Worm (Caenorhabditis elegans) whole organism, late embryonic: Measurements from ENCODE around the gene tra-2.

Experiments used
- C08G9.2 ChIP-seq: sonication (generic microtip); optimal IDR thresholded peaks from 2 replicates; lab custom pipeline; 2016; ENCODE audit warnings: mild to moderate bottlenecking, missing genetic modification characterization, moderate library complexity, missing compliant biosample characterization
- C38D4.7 ChIP-seq: fragments of 200-800 bp; sonication (Bioruptor generic); optimal IDR thresholded peaks from 2 replicates; lab custom pipeline; 2018; ENCODE audit warnings: mild to moderate bottlenecking, missing genetic modification characterization, moderate library complexity, missing compliant biosample characterization
- T23F11.4 ChIP-seq: fragments of 200-800 bp; sonication (Bioruptor generic); optimal IDR thresholded peaks from 2 replicates; lab custom pipeline; 2018; ENCODE audit warnings: mild to moderate bottlenecking, missing genetic modification characterization, missing compliant biosample characterization
- Y22D7AL.16 ChIP-seq: sonication (generic microtip); optimal IDR thresholded peaks from 2 replicates; lab custom pipeline; 2016; ENCODE audit warnings: missing genetic modification characterization, missing compliant biosample characterization
- ahr-1 ChIP-seq: sonication (generic microtip); optimal IDR thresholded peaks from 2 replicates; lab custom pipeline; 2016; ENCODE audit warnings: missing genetic modification characterization, missing compliant biosample characterization
- ama-1 ChIP-seq: fragments of 150-350 bp; optimal IDR thresholded peaks from 2 replicates; lab custom pipeline; 2014
- ceh-19 ChIP-seq: fragments of 200-800 bp; sonication (Bioruptor generic); optimal IDR thresholded peaks from 2 replicates; lab custom pipeline; 2018; ENCODE audit warnings: mild to moderate bottlenecking, missing genetic modification characterization, missing compliant biosample characterization
- ceh-2 ChIP-seq: sonication (generic microtip); optimal IDR thresholded peaks from 2 replicates; lab custom pipeline; 2016; ENCODE audit warnings: missing genotype, missing genetic modification characterization, missing compliant biosample characterization
- ceh-22 ChIP-seq: sonication (generic microtip); optimal IDR thresholded peaks from 2 replicates; lab custom pipeline; 2017; ENCODE audit warnings: missing biosample characterization, missing genetic modification characterization
- ceh-24 ChIP-seq: sonication (generic microtip); optimal IDR thresholded peaks from 2 replicates; lab custom pipeline; 2016; ENCODE audit warnings: mild to moderate bottlenecking, missing genetic modification characterization, missing compliant biosample characterization
- ceh-30 ChIP-seq: fragments of 150-350 bp; optimal IDR thresholded peaks from 2 replicates; lab custom pipeline; 2014; ENCODE audit warnings: missing biosample characterization, missing genetic modification characterization
- ceh-31 ChIP-seq: sonication (generic microtip); optimal IDR thresholded peaks from 2 replicates; lab custom pipeline; 2016; ENCODE audit warnings: missing genetic modification characterization, missing compliant biosample characterization
- ceh-34 ChIP-seq: sonication (generic microtip); optimal IDR thresholded peaks from 2 replicates; lab custom pipeline; 2016; ENCODE audit warnings: mild to moderate bottlenecking, missing genetic modification characterization, missing compliant biosample characterization
- ceh-48 ChIP-seq: sonication (generic microtip); optimal IDR thresholded peaks from 2 replicates; lab custom pipeline; 2016; ENCODE audit warnings: missing genetic modification characterization, inconsistent platforms, missing compliant biosample characterization
- ceh-6 ChIP-seq: fragments of 200-800 bp; sonication (Bioruptor generic); optimal IDR thresholded peaks from 2 replicates; lab custom pipeline; 2018; ENCODE audit warnings: mild to moderate bottlenecking, missing genetic modification characterization, missing compliant biosample characterization
- ceh-9 ChIP-seq: sonication (generic microtip); optimal IDR thresholded peaks from 2 replicates; lab custom pipeline; 2016; ENCODE audit warnings: mild to moderate bottlenecking, missing genetic modification characterization, inconsistent platforms, missing compliant biosample characterization
- che-1 ChIP-seq: sonication (generic microtip); optimal IDR thresholded peaks from 2 replicates; lab custom pipeline; 2016; ENCODE audit warnings: mild to moderate bottlenecking, missing genetic modification characterization, missing compliant biosample characterization
- dmd-4 ChIP-seq: sonication (generic microtip); optimal IDR thresholded peaks from 2 replicates; lab custom pipeline; 2016; ENCODE audit warnings: borderline replicate concordance, missing genetic modification characterization, missing compliant biosample characterization
- elt-2 ChIP-seq: sonication (generic microtip); optimal IDR thresholded peaks from 2 replicates; lab custom pipeline; 2016; ENCODE audit warnings: missing genetic modification reagents, missing genetic modification characterization, missing compliant biosample characterization
- elt-4 ChIP-seq: sonication (generic microtip); optimal IDR thresholded peaks from 2 replicates; lab custom pipeline; 2016; ENCODE audit warnings: missing genetic modification characterization, missing compliant biosample characterization
- eyg-1 ChIP-seq: sonication (generic microtip); optimal IDR thresholded peaks from 2 replicates; lab custom pipeline; 2016; ENCODE audit warnings: missing genotype, missing genetic modification characterization, missing compliant biosample characterization
- fkh-6 ChIP-seq: sonication (generic microtip); optimal IDR thresholded peaks from 2 replicates; lab custom pipeline; 2016; ENCODE audit warnings: missing genetic modification characterization, missing compliant biosample characterization
- gmeb-2 ChIP-seq: sonication (generic microtip); optimal IDR thresholded peaks from 2 replicates; lab custom pipeline; 2016; ENCODE audit warnings: missing genetic modification characterization, inconsistent platforms, missing compliant biosample characterization
- hlh-30 ChIP-seq: sonication (generic microtip); optimal IDR thresholded peaks from 2 replicates; lab custom pipeline; 2017; ENCODE audit warnings: antibody characterized with exemption, missing genetic modification characterization, missing compliant biosample characterization; ENCODE audit not compliant: insufficient read depth
- hlh-6 ChIP-seq: sonication (generic microtip); optimal IDR thresholded peaks from 2 replicates; lab custom pipeline; 2016; ENCODE audit warnings: missing genotype, missing genetic modification characterization, missing compliant biosample characterization
- hlh-8 ChIP-seq: sonication (generic microtip); optimal IDR thresholded peaks from 2 replicates; lab custom pipeline; 2016; ENCODE audit warnings: missing genotype, missing genetic modification characterization, missing compliant biosample characterization
- lin-11 ChIP-seq: fragments of 200-800 bp; sonication (Bioruptor generic); optimal IDR thresholded peaks from 2 replicates; lab custom pipeline; 2018; ENCODE audit warnings: mild to moderate bottlenecking, missing genetic modification characterization, missing compliant biosample characterization
- madf-2 ChIP-seq: sonication (generic microtip); optimal IDR thresholded peaks from 2 replicates; lab custom pipeline; 2017; ENCODE audit warnings: missing genetic modification characterization, missing compliant biosample characterization
- mec-3 ChIP-seq: sonication (generic microtip); optimal IDR thresholded peaks from 2 replicates; lab custom pipeline; 2016; ENCODE audit warnings: borderline replicate concordance, missing genetic modification characterization, missing compliant biosample characterization
- nfya-1 ChIP-seq: sonication (generic microtip); optimal IDR thresholded peaks from 2 replicates; lab custom pipeline; 2017; ENCODE audit warnings: missing genetic modification characterization, mild to moderate bottlenecking, missing compliant biosample characterization, antibody characterized with exemption, moderate library complexity
- nhr-11 ChIP-seq: fragments of 150-350 bp; optimal IDR thresholded peaks from 2 replicates; lab custom pipeline; 2014; ENCODE audit warnings: missing biosample characterization, missing genetic modification characterization
- nhr-232 ChIP-seq: sonication (generic microtip); optimal IDR thresholded peaks from 2 replicates; lab custom pipeline; 2016; ENCODE audit warnings: missing genetic modification characterization, missing compliant biosample characterization
- pat-9 ChIP-seq: fragments of 200-800 bp; sonication (Bioruptor generic); optimal IDR thresholded peaks from 2 replicates; lab custom pipeline; 2018; ENCODE audit warnings: mild to moderate bottlenecking, missing genetic modification characterization, moderate library complexity, missing compliant biosample characterization
- pqm-1 ChIP-seq: sonication (generic microtip); optimal IDR thresholded peaks from 2 replicates; lab custom pipeline; 2016; ENCODE audit warnings: missing genetic modification characterization, missing compliant biosample characterization
- ref-2 ChIP-seq: sonication (generic microtip); optimal IDR thresholded peaks from 2 replicates; lab custom pipeline; 2016; ENCODE audit warnings: missing genetic modification characterization, missing compliant biosample characterization
- rnt-1 ChIP-seq: sonication (generic microtip); optimal IDR thresholded peaks from 2 replicates; lab custom pipeline; 2016; ENCODE audit warnings: missing genetic modification characterization, missing compliant biosample characterization
- sox-4 ChIP-seq: sonication (generic microtip); optimal IDR thresholded peaks from 2 replicates; lab custom pipeline; 2017; ENCODE audit warnings: mild to moderate bottlenecking, missing genetic modification characterization, inconsistent platforms, missing compliant biosample characterization
- syd-9 ChIP-seq: sonication (generic microtip); optimal IDR thresholded peaks from 2 replicates; lab custom pipeline; 2016; ENCODE audit warnings: mild to moderate bottlenecking, missing genetic modification characterization, moderate library complexity, missing compliant biosample characterization
- tbx-2 ChIP-seq: sonication (generic microtip); optimal IDR thresholded peaks from 2 replicates; lab custom pipeline; 2016; ENCODE audit warnings: missing genetic modification characterization, missing compliant biosample characterization
- tbx-7 ChIP-seq: sonication (generic microtip); optimal IDR thresholded peaks from 2 replicates; lab custom pipeline; 2016; ENCODE audit warnings: missing genotype, missing genetic modification characterization, missing compliant biosample characterization
- ttx-3 ChIP-seq: sonication (generic microtip); optimal IDR thresholded peaks from 2 replicates; lab custom pipeline; 2016; ENCODE audit warnings: missing genetic modification reagents, missing genetic modification characterization, missing compliant biosample characterization
- unc-3 ChIP-seq, 2 experiments: fragments of 200-800 bp in 1 of 2; sonication (Bioruptor generic) in 1 of 2; sonication (generic microtip) in 1 of 2; conservative IDR thresholded peaks in 1 of 2; optimal IDR thresholded peaks in 1 of 2; 2 replicates each; pipeline versions ENCODE4 v1.3.6 to Lab custom; 2016 to 2022; ENCODE audit warnings: missing compliant biosample characterization in 2 of 2, missing genetic modification characterization in 2 of 2, missing genetic modification reagents in 1 of 2
- unc-86 ChIP-seq: sonication (generic microtip); optimal IDR thresholded peaks from 2 replicates; lab custom pipeline; 2016; ENCODE audit warnings: missing genetic modification characterization, missing compliant biosample characterization
- ztf-16 ChIP-seq: sonication (generic microtip); optimal IDR thresholded peaks from 2 replicates; lab custom pipeline; 2017; ENCODE audit warnings: missing genetic modification characterization, missing compliant biosample characterization

tra-2 gene

ce11 chrII:6965573-6965972, at the start of gene tra-2:
TSS of gene tra-2 (minus strand) at chrII:6965673.
- TF ChIP-seq unc-86 (no peak), lin-11 (tag; lab: Kevin White, UChicago) (no peak), ceh-34 (no peak), ceh-2 (tag; lab: Kevin White, UChicago) (no peak), hlh-6 (tag; lab: Kevin White, UChicago) (no peak), hlh-8 (tag; lab: Kevin White, UChicago) (no peak), T23F11.4 (GFP tag; lab: Kevin White, UChicago) (no peak)

- no peak for TF ChIP-seq C08G9.2 (tag; lab: Kevin White, UChicago)
- no peak for TF ChIP-seq hlh-8 (tag; lab: Kevin White, UChicago)
- no peak for TF ChIP-seq ahr-1 (tag; lab: Kevin White, UChicago)
- TF ChIP-seq ceh-30 (tag; lab: Kevin White, UChicago) = no peak
- no peak for TF ChIP-seq Y22D7AL.16 (tag; lab: Kevin White, UChicago)
- TF ChIP-seq nhr-11 (tag; lab: Kevin White, UChicago) = no peak
- TF ChIP-seq ceh-22 (tag; lab: Kevin White, UChicago) = no peak
- no peak for TF ChIP-seq ceh-31 (tag; lab: Kevin White, UChicago)
- TF ChIP-seq ceh-6 (GFP tag; lab: Kevin White, UChicago) = no peak
- TF ChIP-seq hlh-30 (tag; lab: Kevin White, UChicago) = no peak
- no peak for TF ChIP-seq ceh-48 (tag; lab: Kevin White, UChicago)
- no peak for TF ChIP-seq ceh-24 (tag; lab: Kevin White, UChicago)
- no peak for TF ChIP-seq ztf-16 (tag; lab: Kevin White, UChicago)
- TF ChIP-seq pqm-1 (tag; lab: Kevin White, UChicago) = no peak
- no peak for TF ChIP-seq elt-2 (tag; lab: Kevin White, UChicago)
- TF ChIP-seq ceh-9 (tag; lab: Kevin White, UChicago) = no peak
These were observed 47.1 kb upstream of the tra-2 start, which contains the start of gene sqv-7 for ce11 chrII:7012592-7012991. TSS of gene sqv-7 (minus strand) at chrII:7012692.

ce11 chrII:7002956-7003357, 37.5 kb upstream of the tra-2 start:
- TF ChIP-seq ama-1 (no peak), Y22D7AL.16 (tag; lab: Kevin White, UChicago) (peak; percentile 13), ceh-9 (tag; lab: Kevin White, UChicago) (no peak), rnt-1 (tag; lab: Kevin White, UChicago) (no peak), nfya-1 (tag; lab: Kevin White, UChicago) (peak; percentile 4), sox-4 (tag; lab: Kevin White, UChicago) (peak; percentile 7), madf-2 (tag; lab: Kevin White, UChicago) (peak; percentile 12), ceh-31 (tag; lab: Kevin White, UChicago) (no peak), pat-9 (no peak), fkh-6 (no peak), ceh-22 (tag; lab: Kevin White, UChicago) (no peak), gmeb-2 (no peak), C38D4.7 (GFP tag; lab: Kevin White, UChicago) (no peak), hlh-8 (tag; lab: Kevin White, UChicago) (no peak), che-1 (tag; lab: Kevin White, UChicago) (peak; percentile 16), mec-3 (tag; lab: Kevin White, UChicago) (no peak)

ce11 chrII:7001405-7001804, 35.9 kb upstream of the tra-2 start:
- TF ChIP-seq pat-9 (peak; percentile 84), C08G9.2 (tag; lab: Kevin White, UChicago) (peak; percentile 42), ref-2 (peak; percentile 72), unc-3 (GFP tag; conservative IDR thresholded peaks at IDR 0.05; lab: Robert Waterston, UW) (peak; percentile 76), unc-3 (tag; optimal IDR thresholded peaks at IDR 0.05; lab: Kevin White, UChicago) (peak; percentile 7), elt-4 (tag; lab: Kevin White, UChicago) (peak; percentile 30), C38D4.7 (GFP tag; lab: Kevin White, UChicago) (peak; percentile 78), elt-2 (tag; lab: Kevin White, UChicago) (peak; percentile 84), syd-9 (peak; percentile 62), ztf-16 (tag; lab: Kevin White, UChicago) (peak; percentile 63), mec-3 (tag; lab: Kevin White, UChicago) (peak; percentile 18), T23F11.4 (GFP tag; lab: Kevin White, UChicago) (peak; percentile 72), Y22D7AL.16 (tag; lab: Kevin White, UChicago) (peak; percentile 70), tbx-2 (tag; lab: Kevin White, UChicago) (peak; percentile 50), nhr-232 (tag; lab: Kevin White, UChicago) (peak; percentile 77), ceh-19 (GFP tag; lab: Kevin White, UChicago) (peak; percentile 87), tbx-7 (peak; percentile 15), hlh-6 (tag; lab: Kevin White, UChicago) (peak; percentile 87), ahr-1 (tag; lab: Kevin White, UChicago) (peak; percentile 34), eyg-1 (tag; lab: Kevin White, UChicago) (peak; percentile 68), ceh-2 (tag; lab: Kevin White, UChicago) (peak; percentile 50), ttx-3 (tag; lab: Kevin White, UChicago) (peak; percentile 70), dmd-4 (tag; lab: Kevin White, UChicago) (peak; percentile 65), ceh-48 (tag; lab: Kevin White, UChicago) (peak; percentile 59), lin-11 (tag; lab: Kevin White, UChicago) (peak; percentile 75)
